Worm (Caenorhabditis elegans): ENCODE measurements around the gene stip-1.

stip-1 gene

ce11 chrII:10349915-10350314 lies at the start of gene stip-1:
stip-1 (minus strand) TSS chrII:10350012.
- TF ChIP-seq dao-5 (tag; optimal IDR thresholded peaks at IDR 0.05) (no peak), him-1 (tag; optimal IDR thresholded peaks at IDR 0.05) (no peak), W03F9.2 (tag; optimal IDR thresholded peaks at IDR 0.05) (no peak)

ce11 chrII:10396578-10396977 lies 46.8 kb upstream of the stip-1 start, which contains the start of gene T09F3.5:
T09F3.5 (plus strand) TSS chrII:10396878.
- no peak for TF ChIP-seq dao-5 (tag; optimal IDR thresholded peaks at IDR 0.05)
- no peak for TF ChIP-seq him-1 (tag; optimal IDR thresholded peaks at IDR 0.05)
- no peak for TF ChIP-seq W03F9.2 (tag; optimal IDR thresholded peaks at IDR 0.05)

ce11 chrII:10395303-10395757 lies 45.5 kb upstream of the stip-1 start, which contains the start of gene T09F3.4:
T09F3.4 (plus strand) TSS chrII:10395707.
- TF ChIP-seq dao-5 (tag; optimal IDR thresholded peaks at IDR 0.05) (peak; percentile 15), him-1 (tag; optimal IDR thresholded peaks at IDR 0.05) (no peak), W03F9.2 (tag; optimal IDR thresholded peaks at IDR 0.05) (peak; percentile 67)

- no peak for TF ChIP-seq dao-5 (tag; optimal IDR thresholded peaks at IDR 0.05)
- no peak for TF ChIP-seq W03F9.2 (tag; optimal IDR thresholded peaks at IDR 0.05)
- no peak for TF ChIP-seq him-1 (tag; optimal IDR thresholded peaks at IDR 0.05)
Observed at ce11 chrII:10393282-10394179, 43.7 kb upstream of the stip-1 start, which contains the start of gene gpd-1. gpd-1 (plus strand) TSS chrII:10394129.

- no peak for TF ChIP-seq W03F9.2 (tag; optimal IDR thresholded peaks at IDR 0.05)
- no peak for TF ChIP-seq dao-5 (tag; optimal IDR thresholded peaks at IDR 0.05)
- TF ChIP-seq him-1 (tag; optimal IDR thresholded peaks at IDR 0.05) = no peak
Observed at ce11 chrII:10390854-10391253, 41.0 kb upstream of the stip-1 start, which contains the start of the genes T09F3.2 and T09F3.7. T09F3.2 (plus strand) TSS chrII:10391154. T09F3.7 (plus strand) TSS chrII:10391168.

- TF ChIP-seq dao-5 (tag; optimal IDR thresholded peaks at IDR 0.05) (no peak), W03F9.2 (tag; optimal IDR thresholded peaks at IDR 0.05) (no peak), him-1 (tag; optimal IDR thresholded peaks at IDR 0.05) (no peak)
Observed at ce11 chrII:10390250-10390821, 40.5 kb upstream of the stip-1 start.

- TF ChIP-seq dao-5 (tag; optimal IDR thresholded peaks at IDR 0.05) (no peak), W03F9.2 (tag; optimal IDR thresholded peaks at IDR 0.05) (no peak), him-1 (tag; optimal IDR thresholded peaks at IDR 0.05) (no peak)
Observed at ce11 chrII:10389776-10390175, 40.0 kb upstream of the stip-1 start.

ce11 chrII:10389038-10389437 lies 39.2 kb upstream of the stip-1 start:
- TF ChIP-seq W03F9.2 (tag; optimal IDR thresholded peaks at IDR 0.05) (peak; percentile 5), dao-5 (tag; optimal IDR thresholded peaks at IDR 0.05) (no peak)

- TF ChIP-seq W03F9.2 (tag; optimal IDR thresholded peaks at IDR 0.05) = peak; percentile 79
- no peak for TF ChIP-seq dao-5 (tag; optimal IDR thresholded peaks at IDR 0.05)
- TF ChIP-seq him-1 (tag; optimal IDR thresholded peaks at IDR 0.05) = peak; percentile 44
Observed at ce11 chrII:10388041-10388706, 38.4 kb upstream of the stip-1 start.

ce11 chrII:10384680-10385383 lies 35.0 kb upstream of the stip-1 start, which contains the start of gene ztf-27:
ztf-27 (plus strand) TSS chrII:10385333.
- TF ChIP-seq W03F9.2 (tag; optimal IDR thresholded peaks at IDR 0.05) (no peak), him-1 (tag; optimal IDR thresholded peaks at IDR 0.05) (no peak)

- TF ChIP-seq him-1 (tag; optimal IDR thresholded peaks at IDR 0.05) = no peak
- no peak for TF ChIP-seq dao-5 (tag; optimal IDR thresholded peaks at IDR 0.05)
- no peak for TF ChIP-seq W03F9.2 (tag; optimal IDR thresholded peaks at IDR 0.05)
Observed at ce11 chrII:10382247-10382646, 32.4 kb upstream of the stip-1 start.

- TF ChIP-seq W03F9.2 (tag; optimal IDR thresholded peaks at IDR 0.05) = no peak
- peak; percentile 29 for TF ChIP-seq him-1 (tag; optimal IDR thresholded peaks at IDR 0.05)
- no peak for TF ChIP-seq dao-5 (tag; optimal IDR thresholded peaks at IDR 0.05)
Observed at ce11 chrII:10379546-10379945, 29.7 kb upstream of the stip-1 start.

ce11 chrII:10377901-10378300 lies 28.1 kb upstream of the stip-1 start:
- TF ChIP-seq him-1 (tag; optimal IDR thresholded peaks at IDR 0.05) (no peak), W03F9.2 (tag; optimal IDR thresholded peaks at IDR 0.05) (no peak), dao-5 (tag; optimal IDR thresholded peaks at IDR 0.05) (no peak)
